Fruit fly (Drosophila melanogaster): ENCODE results near the gene side-II.
A peak's percentile ranks its signal among the peaks of the same experiment; 100 is the strongest.
"Not testable (repeated sequence)": the region's sequence is repeated elsewhere in the genome, so short reads cannot be mapped to it uniquely, and the experiment has no call there.

Gene side-II

DNA sequence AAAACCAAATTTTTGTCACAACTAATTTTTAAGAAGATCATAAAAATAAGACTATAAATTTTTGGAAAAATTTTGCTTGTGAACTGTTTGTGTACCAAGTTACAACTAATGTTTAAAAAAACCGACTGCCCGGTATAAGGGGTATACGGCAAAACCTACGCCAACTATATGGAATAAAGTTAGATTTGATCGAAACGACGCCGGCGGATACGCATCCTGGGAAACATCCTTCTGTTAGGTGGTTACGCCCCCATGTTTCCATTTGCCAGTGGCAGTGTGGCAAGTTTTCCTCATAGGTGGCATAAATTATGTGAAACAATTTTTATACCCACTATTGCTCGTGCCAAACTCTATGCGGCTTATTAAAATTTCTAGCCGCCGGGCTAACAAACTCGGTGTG, 88.5 kb downstream of the side-II start, which contains the start of gene ProtB:
ProtB (minus strand) TSS at position 101 of the 400 bp plus-strand sequence.
- TF ChIP-seq pzg, CG1792, corto (GFP tag; optimal IDR thresholded peaks at IDR 0.05): not testable (repeated sequence)

DNA sequence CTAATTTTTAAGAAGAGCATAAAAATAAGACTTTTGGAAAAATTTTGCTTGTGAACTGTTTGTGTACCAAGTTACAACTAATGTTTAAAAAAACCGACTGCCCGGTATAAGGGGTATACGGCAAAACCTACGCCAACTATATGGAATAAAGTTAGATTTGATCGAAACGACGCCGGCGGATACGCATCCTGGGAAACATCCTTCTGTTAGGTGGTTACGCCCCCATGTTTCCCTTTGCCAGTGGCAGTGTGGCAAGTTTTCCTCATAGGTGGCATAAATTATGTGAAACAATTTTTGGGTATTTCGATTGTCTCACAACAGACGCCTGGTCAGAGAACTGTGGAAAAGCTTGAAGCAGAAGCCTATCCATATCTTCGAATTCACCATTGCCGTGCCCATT, 90.5 kb downstream of the side-II start, which contains the start of gene ProtA:
ProtA (minus strand) TSS at position 101 of the 400 bp plus-strand sequence.
- not testable (repeated sequence) for TF ChIP-seq twi (tag; optimal IDR thresholded peaks at IDR 0.05); z (GFP tag; IDR thresholded peaks at IDR 0.05); gcm (GFP tag; optimal IDR thresholded peaks at IDR 0.05)

- TF ChIP-seq Ptx1 (GFP tag; IDR thresholded peaks at IDR 0.05) (no peak), grau (tag; optimal IDR thresholded peaks at IDR 0.05) (no peak), CoRest (tag; optimal IDR thresholded peaks at IDR 0.05) (no peak), Bgb (GFP tag; IDR thresholded peaks at IDR 0.05; ENCODE audit: partially characterized antibody) (no peak), CG1647 (GFP tag; optimal IDR thresholded peaks at IDR 0.05) (no peak), CG5245 (GFP tag; optimal IDR thresholded peaks at IDR 0.05) (no peak), corto (GFP tag; optimal IDR thresholded peaks at IDR 0.05) (no peak), Meics (GFP tag; optimal IDR thresholded peaks at IDR 0.05) (no peak), B-H1 (GFP tag; IDR thresholded peaks at IDR 0.05) (no peak)
These were observed 95.9 kb downstream of the side-II start, which contains the start of gene CG15278 for dm6 chr2L:14876233-14876632. Gene CG15278 (minus strand): TSS chr2L:14876333.

DNA sequence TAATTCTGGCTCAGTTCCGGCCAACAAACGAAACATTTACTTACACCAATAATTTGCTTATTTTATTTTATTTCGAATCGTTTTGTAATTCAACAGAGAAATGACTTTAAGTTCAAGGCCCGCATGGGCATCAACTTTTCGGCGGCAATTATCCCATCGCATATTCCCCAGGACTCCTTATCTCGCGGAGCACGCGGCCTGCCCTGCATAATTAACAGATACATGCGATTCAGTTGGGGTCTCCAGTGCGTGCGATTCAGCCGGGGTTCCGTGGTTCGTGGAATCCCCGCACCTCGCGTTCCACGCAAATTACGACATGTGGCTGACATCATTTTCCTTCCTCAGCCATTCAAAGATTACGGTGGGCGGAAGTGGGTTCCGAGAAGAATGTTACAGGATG, 100.2 kb downstream of the side-II start, which contains the start of gene CG4480:
CG4480 (minus strand) TSS at position 101 of the 400 bp plus-strand sequence.
- TF ChIP-seq Nf-YB (GFP tag; optimal IDR thresholded peaks at IDR 0.05): no peak
- no peak for TF ChIP-seq CG15601 (tag; optimal IDR thresholded peaks at IDR 0.05)
- TF ChIP-seq Hr3 (GFP tag; optimal IDR thresholded peaks at IDR 0.05): no peak
- peak; percentile 4 for TF ChIP-seq sens (GFP tag)
- peak; percentile 18 for TF ChIP-seq Ets65A (GFP tag)
- TF ChIP-seq CG17359 (tag; optimal IDR thresholded peaks at IDR 0.05): no peak

Measured in whole organism, embryonic.